Worm (Caenorhabditis elegans) whole organism, L4 larva: ENCODE results near the gene F53G2.3.

Experiments used
- F10B5.3 ChIP-seq: sonication (generic microtip); optimal IDR thresholded peaks from 2 replicates; lab custom pipeline; 2016; ENCODE audit warnings: mild to moderate bottlenecking, missing genetic modification characterization, missing compliant biosample characterization
- ZK546.5 ChIP-seq, 2 experiments: sonication (generic microtip); optimal IDR thresholded peaks; 2 replicates each; lab custom pipeline; 2017; ENCODE audit warnings: missing biosample characterization in 2 of 2, missing genetic modification characterization in 2 of 2
- ceh-44 ChIP-seq: fragments of 200-800 bp; sonication (Bioruptor generic); IDR thresholded peaks from 2 replicates; pipeline ENCODE4 v1.3.6; 2022; ENCODE audit warnings: missing genetic modification reagents, missing genetic modification characterization, missing compliant biosample characterization
- dmd-9 ChIP-seq: fragments of 200-800 bp; sonication (Bioruptor generic); IDR thresholded peaks from 2 replicates; pipeline ENCODE4 v1.3.6; 2022; ENCODE audit warnings: missing genetic modification reagents, missing genetic modification characterization, missing compliant biosample characterization
- egl-27 ChIP-seq: sonication (generic microtip); optimal IDR thresholded peaks from 3 replicates; lab custom pipeline; 2017; ENCODE audit warnings: missing biosample characterization, missing genetic modification reagents, missing genetic modification characterization
- fkh-10 ChIP-seq: fragments of 150-350 bp; optimal IDR thresholded peaks from 2 replicates; lab custom pipeline; 2014; ENCODE audit warnings: missing biosample characterization, missing genetic modification reagents, missing genetic modification characterization
- gei-8 ChIP-seq: fragments of 200-800 bp; sonication (Bioruptor generic); optimal IDR thresholded peaks from 2 replicates; lab custom pipeline; 2018; ENCODE audit warnings: mild to moderate bottlenecking, missing genetic modification characterization, missing compliant biosample characterization
- jun-1 ChIP-seq: fragments of 150-350 bp; optimal IDR thresholded peaks from 2 replicates; lab custom pipeline; 2014; ENCODE audit warnings: missing biosample characterization, missing genetic modification reagents, missing genetic modification characterization
- lin-15B ChIP-seq: fragments of 150-350 bp; sonication (generic microtip); optimal IDR thresholded peaks from 3 replicates; lab custom pipeline; 2014; ENCODE audit warnings: missing biosample characterization, missing genetic modification characterization
- nhr-237 ChIP-seq: sonication (generic microtip); optimal IDR thresholded peaks from 2 replicates; lab custom pipeline; 2017; ENCODE audit warnings: missing biosample characterization, missing genetic modification characterization
- nhr-25 ChIP-seq: sonication (generic microtip); optimal IDR thresholded peaks from 2 replicates; lab custom pipeline; 2017; ENCODE audit warnings: missing genetic modification characterization, mild to moderate bottlenecking, missing compliant biosample characterization, antibody characterized with exemption, moderate library complexity, borderline replicate concordance; ENCODE audit not compliant: insufficient read depth
- pqm-1 ChIP-seq: sonication (generic microtip); optimal IDR thresholded peaks from 2 replicates; lab custom pipeline; 2017; ENCODE audit warnings: missing biosample characterization, missing genetic modification characterization
- rbr-2 ChIP-seq: sonication (generic microtip); optimal IDR thresholded peaks from 2 replicates; lab custom pipeline; 2016; ENCODE audit warnings: missing genotype, missing genetic modification characterization, missing compliant biosample characterization
- zag-1 ChIP-seq: fragments of 150-350 bp; optimal IDR thresholded peaks from 2 replicates; lab custom pipeline; 2014; ENCODE audit warnings: missing biosample characterization, missing genetic modification characterization

- TF ChIP-seq dmd-9 (GFP tag; lab: Robert Waterston, UW) (no peak), zag-1 (no peak), pqm-1 (tag; lab: Kevin White, UChicago) (no peak), ZK546.5 (tag; optimal IDR thresholded peaks at IDR 0.05; lab: Kevin White, UChicago) (no peak), nhr-25 (tag; lab: Kevin White, UChicago) (no peak), F10B5.3 (tag; lab: Kevin White, UChicago) (no peak), jun-1 (tag; lab: Kevin White, UChicago) (no peak), rbr-2 (tag; lab: Kevin White, UChicago) (no peak), gei-8 (no peak), lin-15B (no peak), ceh-44 (GFP tag; lab: Robert Waterston, UW) (no peak), egl-27 (tag; lab: Kevin White, UChicago) (no peak), fkh-10 (GFP tag; lab: Kevin White, UChicago) (no peak), nhr-237 (tag; lab: Kevin White, UChicago) (no peak)
Observed at ce11 chrII:2479047-2479446, 1.2 kb upstream of the F53G2.3 start, which contains the start of gene F53G2.12.
